Worm (Caenorhabditis elegans) whole organism, L3 larva: ENCODE measurements around the gene sorf-1.

Experiments
- ama-1 ChIP-seq: fragments of 150-350 bp; optimal IDR thresholded peaks from 2 replicates; lab custom pipeline; 2018
- ceh-9 ChIP-seq: sonication (generic microtip); optimal IDR thresholded peaks from 2 replicates; lab custom pipeline; 2018; ENCODE audit warnings: missing biosample characterization, missing genetic modification characterization
- elt-2 ChIP-seq: sonication (generic microtip); optimal IDR thresholded peaks from 2 replicates; lab custom pipeline; 2016; ENCODE audit warnings: missing genetic modification reagents, mild to moderate bottlenecking, missing genetic modification characterization, missing compliant biosample characterization
- jun-1 ChIP-seq: fragments of 150-350 bp; optimal IDR thresholded peaks from 2 replicates; lab custom pipeline; 2014; ENCODE audit warnings: missing biosample characterization, missing genetic modification reagents, missing genetic modification characterization
- nhr-237 ChIP-seq: fragments of 150-350 bp; optimal IDR thresholded peaks from 2 replicates; lab custom pipeline; 2014; ENCODE audit warnings: missing biosample characterization, missing genetic modification characterization
- unc-39 ChIP-seq: sonication (generic microtip); optimal IDR thresholded peaks from 4 replicates; lab custom pipeline; 2017; ENCODE audit warnings: missing biosample characterization, missing genetic modification characterization
- unc-62 ChIP-seq: fragments of 150-350 bp; sonication (generic microtip); optimal IDR thresholded peaks from 4 replicates; lab custom pipeline; 2014; ENCODE audit warnings: missing biosample characterization, missing genetic modification reagents, missing genetic modification characterization
- ztf-11 ChIP-seq: fragments of 150-350 bp; optimal IDR thresholded peaks from 2 replicates; lab custom pipeline; 2014; ENCODE audit warnings: missing biosample characterization, missing genetic modification characterization

DNA sequence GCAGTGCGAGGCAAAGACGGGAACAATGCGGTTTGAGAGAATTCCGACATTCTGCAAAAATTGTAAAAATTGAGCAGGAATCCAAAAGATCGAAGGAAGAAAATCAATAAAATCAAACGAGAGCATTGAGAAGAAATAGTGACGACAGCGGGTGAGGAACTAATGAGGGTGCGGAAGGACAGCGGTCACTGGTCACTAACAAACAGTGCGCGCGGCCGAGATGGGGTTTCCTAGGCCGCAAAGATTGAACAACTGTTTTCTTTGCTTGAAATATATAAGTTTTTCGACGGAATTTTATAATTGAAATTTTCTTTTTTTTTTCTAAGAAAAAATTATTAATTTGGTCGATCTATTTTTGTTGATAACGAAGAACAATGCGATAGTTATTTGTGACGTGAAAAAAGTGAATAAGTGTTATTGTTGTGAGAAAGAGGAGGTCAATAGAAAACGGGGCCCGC, 32.5 kb upstream of the sorf-1 start, which contains the start of gene unc-78:
- TF ChIP-seq jun-1 (tag; lab: Kevin White, UChicago) (no peak), ceh-9 (tag; lab: Kevin White, UChicago) (no peak), ama-1 (lab: Kevin White, UChicago) (no peak), elt-2 (tag; lab: Kevin White, UChicago) (peak; percentile 0), nhr-237 (no peak), unc-62 (no peak), unc-39 (no peak), ztf-11 (tag; lab: Kevin White, UChicago) (no peak)
